Worm (Caenorhabditis elegans) whole organism, L1 larva: ENCODE data around the gene F41H10.4.
A peak's percentile ranks its signal among the peaks of the same experiment; 100 is the strongest.

Source experiments
- C04F5.9 ChIP-seq: sonication (generic microtip); optimal IDR thresholded peaks from 2 replicates; lab custom pipeline; 2016; ENCODE audit warnings: missing genetic modification characterization, missing compliant biosample characterization
- C34B4.2 ChIP-seq: sonication (generic microtip); optimal IDR thresholded peaks from 2 replicates; lab custom pipeline; 2017; ENCODE audit warnings: mild to moderate bottlenecking, missing genetic modification characterization, missing compliant biosample characterization
- Y116A8C.19 ChIP-seq: sonication (generic microtip); optimal IDR thresholded peaks from 2 replicates; lab custom pipeline; 2016; ENCODE audit warnings: missing compliant biosample characterization, missing genetic modification characterization, borderline replicate concordance
- blmp-1 ChIP-seq: fragments of 150-350 bp; optimal IDR thresholded peaks from 2 replicates; lab custom pipeline; 2014; ENCODE audit warnings: missing biosample characterization, missing genetic modification characterization
- ceh-8 ChIP-seq: fragments of 200-800 bp; sonication (Bioruptor generic); optimal IDR thresholded peaks from 2 replicates; lab custom pipeline; 2018; ENCODE audit warnings: mild to moderate bottlenecking, missing genetic modification characterization, moderate library complexity, missing compliant biosample characterization
- ceh-82 ChIP-seq, 3 experiments: fragments of 150-350 bp in 1 of 3; sonication (generic microtip) in 2 of 3; optimal IDR thresholded peaks; 2 replicates each; lab custom pipeline; 2014 to 2017; ENCODE audit warnings: missing biosample characterization in 3 of 3, missing genetic modification characterization in 3 of 3
- ceh-88 ChIP-seq: fragments of 200-800 bp; sonication (Bioruptor generic); IDR thresholded peaks from 2 replicates; pipeline ENCODE4 v1.3.6; 2022; ENCODE audit warnings: missing genetic modification characterization, missing compliant biosample characterization
- dpl-1 ChIP-seq, 3 experiments: fragments of 150-350 bp in 2 of 3; sonication (generic microtip) in 1 of 3; optimal IDR thresholded peaks; 2 replicates each; lab custom pipeline; 2014 to 2017; ENCODE audit warnings: missing biosample characterization in 3 of 3, missing genetic modification characterization in 3 of 3, missing genetic modification reagents in 3 of 3
- egl-13 ChIP-seq: sonication (generic microtip); optimal IDR thresholded peaks from 2 replicates; lab custom pipeline; 2016; ENCODE audit warnings: missing genotype, missing genetic modification reagents, missing genetic modification characterization, missing compliant biosample characterization
- egl-27 ChIP-seq, 2 experiments: fragments of 150-350 bp in 1 of 2; sonication (generic microtip); optimal IDR thresholded peaks; 3 replicates each; lab custom pipeline; 2017 to 2018; ENCODE audit warnings: missing biosample characterization in 2 of 2, missing genetic modification characterization in 2 of 2, missing genetic modification reagents in 2 of 2
- elt-3 ChIP-seq, 6 experiments: fragments of 150-350 bp in 1 of 6; sonication (generic microtip); optimal IDR thresholded peaks; 2 replicates each; lab custom pipeline; 2017 to 2018; ENCODE audit warnings: missing biosample characterization in 6 of 6, missing genetic modification characterization in 6 of 6, inconsistent platforms in 1 of 6
- fkh-10 ChIP-seq: sonication (generic microtip); optimal IDR thresholded peaks from 2 replicates; lab custom pipeline; 2017; ENCODE audit warnings: missing biosample characterization, missing genetic modification reagents, missing genetic modification characterization
- fkh-8 ChIP-seq: sonication (generic microtip); optimal IDR thresholded peaks from 2 replicates; lab custom pipeline; 2016; ENCODE audit warnings: mild to moderate bottlenecking, missing genetic modification characterization, missing compliant biosample characterization
- fos-1 ChIP-seq: fragments of 150-350 bp; optimal IDR thresholded peaks from 2 replicates; lab custom pipeline; 2014; ENCODE audit warnings: missing biosample characterization, missing genetic modification characterization
- hlh-17 ChIP-seq: fragments of 200-800 bp; sonication (Bioruptor generic); optimal IDR thresholded peaks from 2 replicates; lab custom pipeline; 2018; ENCODE audit warnings: missing genetic modification characterization, mild to moderate bottlenecking, missing compliant biosample characterization, moderate library complexity, borderline replicate concordance
- hlh-4 ChIP-seq: sonication (generic microtip); optimal IDR thresholded peaks from 2 replicates; lab custom pipeline; 2016; ENCODE audit warnings: mild to moderate bottlenecking, missing genetic modification characterization, missing compliant biosample characterization
- irx-1 ChIP-seq: sonication (generic microtip); optimal IDR thresholded peaks from 2 replicates; lab custom pipeline; 2016; ENCODE audit warnings: missing genetic modification characterization, missing compliant biosample characterization
- lin-35 ChIP-seq, 2 experiments: fragments of 150-350 bp; optimal IDR thresholded peaks; 2 replicates each; lab custom pipeline; 2014; ENCODE audit warnings: missing biosample characterization in 2 of 2, missing genetic modification characterization in 2 of 2, missing genetic modification reagents in 2 of 2
- lin-39 ChIP-seq: fragments of 150-350 bp; optimal IDR thresholded peaks from 2 replicates; lab custom pipeline; 2014; ENCODE audit warnings: missing biosample characterization, missing genetic modification reagents, missing genetic modification characterization
- lir-3 ChIP-seq: sonication (generic microtip); optimal IDR thresholded peaks from 2 replicates; lab custom pipeline; 2016; ENCODE audit warnings: mild to moderate bottlenecking, missing genetic modification characterization, moderate library complexity, missing compliant biosample characterization; ENCODE audit not compliant: poor library complexity
- lsy-2 ChIP-seq, 2 experiments: fragments of 150-350 bp; optimal IDR thresholded peaks; 2 replicates each; lab custom pipeline; 2014; ENCODE audit warnings: missing biosample characterization in 2 of 2, missing genetic modification characterization in 2 of 2
- mdl-1 ChIP-seq, 2 experiments: fragments of 150-350 bp; optimal IDR thresholded peaks; 2 replicates each; lab custom pipeline; 2014 to 2017; ENCODE audit warnings: missing biosample characterization in 2 of 2, missing genetic modification characterization in 2 of 2, inconsistent platforms in 1 of 2
- mef-2 ChIP-seq: fragments of 150-350 bp; optimal IDR thresholded peaks from 2 replicates; lab custom pipeline; 2014; ENCODE audit warnings: missing biosample characterization, missing genetic modification characterization
- nhr-11 ChIP-seq: fragments of 150-350 bp; optimal IDR thresholded peaks from 2 replicates; lab custom pipeline; 2014; ENCODE audit warnings: missing biosample characterization, missing genetic modification characterization
- nhr-20 ChIP-seq: sonication (generic microtip); optimal IDR thresholded peaks from 2 replicates; lab custom pipeline; 2016; ENCODE audit warnings: mild to moderate bottlenecking, missing genetic modification characterization, missing compliant biosample characterization
- nhr-47 ChIP-seq: sonication (generic microtip); optimal IDR thresholded peaks from 2 replicates; lab custom pipeline; 2016; ENCODE audit warnings: mild to moderate bottlenecking, missing genetic modification characterization, moderate library complexity, missing compliant biosample characterization
- nhr-71 ChIP-seq: sonication (generic microtip); optimal IDR thresholded peaks from 2 replicates; lab custom pipeline; 2016; ENCODE audit warnings: mild to moderate bottlenecking, missing genetic modification characterization, moderate library complexity, missing compliant biosample characterization
- nhr-76 ChIP-seq: sonication (generic microtip); optimal IDR thresholded peaks from 2 replicates; lab custom pipeline; 2017; ENCODE audit warnings: missing biosample characterization, missing genetic modification characterization
- nhr-77 ChIP-seq: fragments of 150-350 bp; optimal IDR thresholded peaks from 2 replicates; lab custom pipeline; 2014; ENCODE audit warnings: missing biosample characterization, missing genetic modification characterization
- nhr-85 ChIP-seq: sonication (generic microtip); peaks from one replicate; lab custom pipeline; 2016; ENCODE audit warnings: missing genetic modification characterization, inconsistent platforms, missing compliant biosample characterization
- nhr-90 ChIP-seq: sonication (generic microtip); optimal IDR thresholded peaks from 2 replicates; lab custom pipeline; 2016; ENCODE audit warnings: mild to moderate bottlenecking, missing genetic modification characterization, missing compliant biosample characterization; ENCODE audit not compliant: poor library complexity
- pag-3 ChIP-seq: sonication (generic microtip); optimal IDR thresholded peaks from 2 replicates; lab custom pipeline; 2017; ENCODE audit warnings: missing genetic modification characterization, mild to moderate bottlenecking, missing compliant biosample characterization, antibody characterized with exemption, borderline replicate concordance; ENCODE audit not compliant: insufficient read depth
- pqm-1 ChIP-seq: sonication (generic microtip); optimal IDR thresholded peaks from 3 replicates; lab custom pipeline; 2017; ENCODE audit warnings: missing biosample characterization, missing genetic modification characterization
- rnt-1 ChIP-seq: sonication (generic microtip); optimal IDR thresholded peaks from 2 replicates; lab custom pipeline; 2016; ENCODE audit warnings: mild to moderate bottlenecking, missing genetic modification characterization, moderate library complexity, missing compliant biosample characterization
- skn-1 ChIP-seq: fragments of 150-350 bp; optimal IDR thresholded peaks from 2 replicates; lab custom pipeline; 2014; ENCODE audit warnings: missing biosample characterization, missing genetic modification characterization
- sox-4 ChIP-seq: sonication (generic microtip); optimal IDR thresholded peaks from 2 replicates; lab custom pipeline; 2016; ENCODE audit warnings: missing genetic modification characterization, missing compliant biosample characterization
- sptf-1 ChIP-seq: fragments of 150-350 bp; optimal IDR thresholded peaks from 2 replicates; lab custom pipeline; 2014; ENCODE audit warnings: missing biosample characterization, missing genetic modification characterization
- swsn-7 ChIP-seq: sonication (generic microtip); optimal IDR thresholded peaks from 2 replicates; lab custom pipeline; 2016; ENCODE audit warnings: missing genetic modification characterization, missing compliant biosample characterization
- unc-30 ChIP-seq: sonication (generic microtip); optimal IDR thresholded peaks from 2 replicates; lab custom pipeline; 2017; ENCODE audit warnings: missing biosample characterization, missing genetic modification characterization
- unc-98 ChIP-seq: fragments of 200-800 bp; sonication (Bioruptor generic); IDR thresholded peaks from 2 replicates; pipeline ENCODE4 v1.3.6; 2022; ENCODE audit warnings: missing genetic modification characterization, missing compliant biosample characterization
- vab-15 ChIP-seq: sonication (generic microtip); optimal IDR thresholded peaks from 2 replicates; lab custom pipeline; 2017; ENCODE audit warnings: missing genotype, mild to moderate bottlenecking, missing genetic modification characterization, missing compliant biosample characterization
- xbp-1 ChIP-seq: sonication (generic microtip); optimal IDR thresholded peaks from 2 replicates; lab custom pipeline; 2016; ENCODE audit warnings: missing genetic modification characterization, missing compliant biosample characterization
- zip-4 ChIP-seq: fragments of 200-800 bp; sonication (Bioruptor generic); optimal IDR thresholded peaks from 2 replicates; lab custom pipeline; 2018; ENCODE audit warnings: mild to moderate bottlenecking, missing genetic modification characterization, moderate library complexity, missing compliant biosample characterization

F41H10.4 gene

DNA sequence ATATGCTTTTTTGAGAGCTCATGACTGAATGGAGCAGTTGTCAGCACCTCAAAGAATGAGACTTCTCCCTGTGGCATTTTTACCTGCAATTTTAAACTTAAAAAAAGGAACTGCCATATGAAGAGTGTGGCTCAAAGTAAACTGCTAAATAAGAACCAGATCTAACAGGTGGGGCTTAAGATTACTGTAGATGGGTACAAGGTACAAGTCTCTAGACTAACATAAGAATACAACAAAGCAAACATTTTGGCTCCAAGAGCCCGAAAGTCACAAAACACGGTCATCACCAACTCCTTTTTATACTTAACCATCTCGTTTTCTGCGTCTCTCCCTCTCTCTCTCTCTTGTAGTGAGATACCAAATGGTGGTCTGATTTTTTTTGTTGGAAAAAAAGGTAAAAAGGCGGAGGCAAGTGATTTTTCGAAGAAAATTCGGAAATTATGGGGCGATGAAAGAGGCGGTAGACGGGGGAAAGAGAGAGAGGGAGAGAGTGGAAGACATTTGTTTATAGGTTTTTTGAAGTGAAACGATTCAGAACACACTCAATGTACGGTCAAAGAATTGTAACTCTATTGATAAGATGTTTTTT is 24.2 kb downstream of the F41H10.4 start, which contains the start of gene elo-6 (continued):
- TF ChIP-seq lir-3 (tag; lab: Kevin White, UChicago) (no peak), ceh-8 (GFP tag; lab: Kevin White, UChicago) (no peak), ceh-88 (GFP tag; lab: Robert Waterston, UW) (no peak), hlh-17 (GFP tag; lab: Kevin White, UChicago) (no peak), sptf-1 (tag; lab: Kevin White, UChicago) (no peak), skn-1 (tag; lab: Kevin White, UChicago) (no peak), nhr-85 (tag; lab: Kevin White, UChicago) (peak; percentile 84), Y116A8C.19 (tag; lab: Kevin White, UChicago) (no peak), nhr-47 (no peak), nhr-76 (no peak), pag-3 (tag; lab: Kevin White, UChicago) (no peak), fkh-10 (no peak), ceh-82 (tag; optimal IDR thresholded peaks at IDR 0.05; lab: Kevin White, UChicago) (no peak), mdl-1 (tag; optimal IDR thresholded peaks at IDR 0.05; lab: Kevin White, UChicago) (no peak), egl-27 (tag; optimal IDR thresholded peaks at IDR 0.05; lab: Kevin White, UChicago) (no peak), C34B4.2 (tag; lab: Kevin White, UChicago) (no peak), swsn-7 (tag; lab: Kevin White, UChicago) (no peak), vab-15 (no peak), hlh-4 (tag; lab: Kevin White, UChicago) (no peak), lin-35 (GFP tag; optimal IDR thresholded peaks at IDR 0.05; lab: Kevin White, UChicago) (peak in 1 of 2 experiments; percentile 46), nhr-90 (peak; percentile 18), pqm-1 (tag; lab: Kevin White, UChicago) (no peak), egl-13 (tag; lab: Kevin White, UChicago) (no peak), unc-98 (GFP tag; lab: Robert Waterston, UW) (no peak), blmp-1 (peak; percentile 32), mef-2 (no peak), sox-4 (tag; lab: Kevin White, UChicago) (no peak), elt-3 (tag; optimal IDR thresholded peaks at IDR 0.05; lab: Kevin White, UChicago) (no peak), C04F5.9 (no peak), irx-1 (no peak), rnt-1 (no peak), nhr-20 (peak; percentile 45), lsy-2 (tag; optimal IDR thresholded peaks at IDR 0.05; lab: Kevin White, UChicago) (peak in 1 of 2 experiments; percentile 32), zip-4 (no peak), fos-1 (tag; lab: Kevin White, UChicago) (no peak), fkh-8 (tag; lab: Kevin White, UChicago) (no peak), nhr-11 (no peak), nhr-77 (tag; lab: Kevin White, UChicago) (peak; percentile 43), lin-39 (tag; lab: Kevin White, UChicago) (no peak), xbp-1 (peak; percentile 2), nhr-71 (tag; lab: Kevin White, UChicago) (peak; percentile 58), dpl-1 (GFP tag; optimal IDR thresholded peaks at IDR 0.05; lab: Kevin White, UChicago) (no peak), unc-30 (tag; lab: Kevin White, UChicago) (no peak)
